Fruit fly (Drosophila melanogaster): Measurements from ENCODE around the gene danr.

danr gene

dm6 chr3R:25112466-25112939 lies 25.4 kb upstream of the danr start, which contains the start of gene Nepl16:
Gene Nepl16 (minus strand): TSS chr3R:25112516.
- TF ChIP-seq CG17359 (tag; optimal IDR thresholded peaks at IDR 0.05) (no peak), CG15073 (GFP tag; optimal IDR thresholded peaks at IDR 0.05) (no peak), CG2129 (GFP tag; IDR thresholded peaks at IDR 0.05; ENCODE audit: partially characterized antibody) (no peak), CG8388 (GFP tag; optimal IDR thresholded peaks at IDR 0.05) (no peak), CG30020 (tag; optimal IDR thresholded peaks at IDR 0.05) (no peak), Ets65A (GFP tag) (peak; percentile 0), YL-1 (GFP tag; optimal IDR thresholded peaks at IDR 0.05) (no peak), CG14965 (GFP tag; optimal IDR thresholded peaks at IDR 0.05; ENCODE audit: borderline replicate concordance) (peak; percentile 88), CTCF (GFP tag; optimal IDR thresholded peaks at IDR 0.05) (peak; percentile 88), CG10979 (tag; optimal IDR thresholded peaks at IDR 0.05) (peak; percentile 96), CG15479 (GFP tag; optimal IDR thresholded peaks at IDR 0.05) (no peak), toy (GFP tag; IDR thresholded peaks at IDR 0.05) (no peak), sisA (GFP tag; IDR thresholded peaks at IDR 0.05) (no peak), bsh (GFP tag; optimal IDR thresholded peaks at IDR 0.05) (no peak), eve (GFP tag; optimal IDR thresholded peaks at IDR 0.05) (peak in 1 of 2 experiments; percentile 51), CG18599 (GFP tag; optimal IDR thresholded peaks at IDR 0.05) (no peak)

- TF ChIP-seq Doc3 (GFP tag; IDR thresholded peaks at IDR 0.05; ENCODE audit: partially characterized antibody) (peak; percentile 70), bbx (GFP tag; IDR thresholded peaks at IDR 0.05; ENCODE audit: partially characterized antibody) (peak; percentile 60), CG6791 (GFP tag; IDR thresholded peaks at IDR 0.05; ENCODE audit: partially characterized antibody) (peak; percentile 84), Trl (optimal IDR thresholded peaks at IDR 0.05) (no peak), Trl (GFP tag; optimal IDR thresholded peaks at IDR 0.05) (peak; percentile 14), CG3995 (GFP tag; optimal IDR thresholded peaks at IDR 0.05) (peak; percentile 79), CG11695 (GFP tag; IDR thresholded peaks at IDR 0.05) (peak; percentile 26; the same call in 1 of the 3 replicates), stc (GFP tag; IDR thresholded peaks at IDR 0.05) (0 out of 2 replicates have a peak, but pooled peaks have one; percentile 31), HmgZ (tag; optimal IDR thresholded peaks at IDR 0.05) (no peak), H2.0 (GFP tag; IDR thresholded peaks at IDR 0.05) (peak; percentile 13; the same call in 1 of the 2 replicates), al (GFP tag; IDR thresholded peaks at IDR 0.05) (peak; percentile 28; the same call in 1 of the 2 replicates), Dref (GFP tag; IDR thresholded peaks at IDR 0.05) (peak; percentile 72), her (GFP tag; optimal IDR thresholded peaks at IDR 0.05) (peak; percentile 11), Dll (GFP tag; IDR thresholded peaks at IDR 0.05; ENCODE audit: partially characterized antibody) (peak; percentile 86), dm (GFP tag; optimal IDR thresholded peaks at IDR 0.05) (peak; percentile 27), Sry-δ (GFP tag; optimal IDR thresholded peaks at IDR 0.05) (peak; percentile 74), Rfx (GFP tag; IDR thresholded peaks at IDR 0.05) (peak; percentile 40; the same call in 1 of the 2 replicates), CTCF (GFP tag; optimal IDR thresholded peaks at IDR 0.05) (no peak), D19B (GFP tag; optimal IDR thresholded peaks at IDR 0.05) (no peak), CG11560 (tag; IDR thresholded peaks at IDR 0.05) (0 out of 3 replicates have a peak, but pooled peaks have one; percentile 30), CG34422 (GFP tag; IDR thresholded peaks at IDR 0.05) (0 out of 3 replicates have a peak, but pooled peaks have one; percentile 43), CG7963 (GFP tag; IDR thresholded peaks at IDR 0.05; ENCODE audit: partially characterized antibody) (peak; percentile 70), unc-4 (GFP tag; IDR thresholded peaks at IDR 0.05; ENCODE audit: partially characterized antibody) (peak; percentile 57; the same call in 1 of the 2 replicates), CG2129 (GFP tag; IDR thresholded peaks at IDR 0.05; ENCODE audit: partially characterized antibody) (peak; percentile 70), CG17802 (tag; optimal IDR thresholded peaks at IDR 0.05) (peak; percentile 96), Sox100B (GFP tag; optimal IDR thresholded peaks at IDR 0.05) (peak; percentile 42), gcm (GFP tag; optimal IDR thresholded peaks at IDR 0.05) (peak; percentile 13), nom (GFP tag; optimal IDR thresholded peaks at IDR 0.05) (no peak), salm (tag; optimal IDR thresholded peaks at IDR 0.05) (no peak), CrebB (tag; optimal IDR thresholded peaks at IDR 0.05) (peak; percentile 9), Side (GFP tag; optimal IDR thresholded peaks at IDR 0.05) (peak; percentile 8), sna (GFP tag; IDR thresholded peaks at IDR 0.05; ENCODE audit: partially characterized antibody) (peak; percentile 61), Doc2 (GFP tag; IDR thresholded peaks at IDR 0.05) (no peak), nerfin-2 (GFP tag; IDR thresholded peaks at IDR 0.05; ENCODE audit: partially characterized antibody) (peak; percentile 26; the same call in 1 of the 2 replicates)
Observed at dm6 chr3R:25122736-25123211, 15.1 kb upstream of the danr start, which contains the start of the genes CG31510 and TTLL5. Gene CG31510 (minus strand): TSS chr3R:25122920. Gene TTLL5 (minus strand): TSS chr3R:25122920.
